Worm (Caenorhabditis elegans) whole organism, L2 larva: Measurements from ENCODE around the gene lgc-47.

Experiments used
- Y55F3AM.14 ChIP-seq: fragments of 200-800 bp; sonication (Bioruptor generic); optimal IDR thresholded peaks from 2 replicates; lab custom pipeline; 2018; ENCODE audit warnings: mild to moderate bottlenecking, missing genetic modification characterization, missing compliant biosample characterization
- ceh-16 ChIP-seq: fragments of 150-350 bp; optimal IDR thresholded peaks from 2 replicates; lab custom pipeline; 2014; ENCODE audit warnings: missing biosample characterization, missing genetic modification characterization
- crh-2 ChIP-seq: sonication (generic microtip); optimal IDR thresholded peaks from 2 replicates; lab custom pipeline; 2017; ENCODE audit warnings: missing biosample characterization, missing genetic modification characterization
- gmeb-1 ChIP-seq: fragments of 150-350 bp; optimal IDR thresholded peaks from 2 replicates; lab custom pipeline; 2014; ENCODE audit warnings: missing biosample characterization, missing genetic modification characterization
- lin-39 ChIP-seq: fragments of 150-350 bp; optimal IDR thresholded peaks from 2 replicates; lab custom pipeline; 2014; ENCODE audit warnings: missing biosample characterization, missing genetic modification reagents, missing genetic modification characterization
- mdl-1 ChIP-seq, 2 experiments: fragments of 150-350 bp in 1 of 2; sonication (generic microtip) in 1 of 2; optimal IDR thresholded peaks; 2 replicates each; lab custom pipeline; 2017; ENCODE audit warnings: missing biosample characterization in 2 of 2, missing genetic modification characterization in 2 of 2
- nhr-23 ChIP-seq: fragments of 150-350 bp; optimal IDR thresholded peaks from 2 replicates; lab custom pipeline; 2014; ENCODE audit warnings: missing biosample characterization, missing genetic modification reagents, missing genetic modification characterization
- nhr-237 ChIP-seq: fragments of 150-350 bp; optimal IDR thresholded peaks from 2 replicates; lab custom pipeline; 2014; ENCODE audit warnings: missing biosample characterization, missing genetic modification characterization
- sem-4 ChIP-seq: fragments of 150-350 bp; optimal IDR thresholded peaks from 2 replicates; lab custom pipeline; 2014; ENCODE audit warnings: missing biosample characterization, missing genetic modification reagents, missing genetic modification characterization
- snpc-4 ChIP-seq: fragments of 150-350 bp; optimal IDR thresholded peaks from 2 replicates; lab custom pipeline; 2014; ENCODE audit warnings: missing biosample characterization, missing genetic modification characterization

lgc-47 gene

ce11 chrX:9754537-9754936 lies 52.9 kb downstream of the lgc-47 start:
- TF ChIP-seq sem-4 (no peak), mdl-1 (tag; optimal IDR thresholded peaks at IDR 0.05; lab: Kevin White, UChicago) (no peak), nhr-23 (tag; lab: Kevin White, UChicago) (no peak), lin-39 (tag; lab: Kevin White, UChicago) (no peak), snpc-4 (no peak), ceh-16 (no peak), gmeb-1 (tag; lab: Kevin White, UChicago) (no peak), nhr-237 (tag; lab: Kevin White, UChicago) (no peak), crh-2 (tag; lab: Kevin White, UChicago) (no peak), Y55F3AM.14 (GFP tag; lab: Kevin White, UChicago) (no peak)
